Worm (Caenorhabditis elegans) whole organism, L4/young adult: ENCODE measurements around the gene ska-3.

Source experiments
- dao-5 ChIP-seq: sonication (generic microtip); optimal IDR thresholded peaks from 2 replicates; lab custom pipeline; 2016; ENCODE audit warnings: missing genotype, missing genetic modification characterization, moderate library complexity, missing compliant biosample characterization
- him-1 ChIP-seq: sonication (generic microtip); optimal IDR thresholded peaks from 2 replicates; lab custom pipeline; 2016; ENCODE audit warnings: missing genotype, missing genetic modification reagents, missing genetic modification characterization, missing compliant biosample characterization

DNA sequence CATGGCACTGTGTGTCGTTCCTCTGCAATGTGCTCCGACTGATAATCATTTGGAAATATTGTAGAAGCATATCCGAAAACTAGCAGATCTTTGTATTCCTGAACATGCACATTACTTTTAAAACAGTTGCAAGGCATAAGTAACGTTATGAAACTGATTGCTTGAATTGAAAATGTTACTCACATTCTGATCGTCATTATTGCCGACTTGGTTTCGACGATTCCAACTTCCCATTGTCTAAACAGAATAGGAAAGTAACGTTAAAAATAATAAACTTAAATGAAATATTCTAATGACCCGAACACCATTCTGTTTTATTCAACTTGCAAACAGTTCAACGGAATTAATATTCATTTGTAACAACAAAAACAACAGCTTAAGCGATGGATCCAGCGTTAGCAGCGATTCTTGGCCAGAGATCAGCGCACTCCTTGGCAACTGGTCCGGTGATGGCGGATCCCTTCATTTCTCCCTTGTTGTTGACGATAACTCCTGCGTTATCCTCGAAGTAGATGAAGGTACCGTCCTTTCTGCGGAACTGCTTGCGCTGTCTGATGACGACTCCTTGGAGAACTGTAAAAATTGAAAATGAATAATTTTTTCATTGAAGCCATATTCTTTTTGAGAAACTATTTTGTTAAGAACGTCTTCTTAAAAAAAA lies 26.6 kb upstream of the ska-3 start, which contains the start of gene swp-1:
- no peak for TF ChIP-seq him-1 (tag; lab: Kevin White, UChicago)
- no peak for TF ChIP-seq dao-5 (tag; lab: Kevin White, UChicago)
